Worm (Caenorhabditis elegans) whole organism, L4 larva: ENCODE results near the gene T23E7.2.

Experiments used
- ama-1 ChIP-seq: fragments of 150-350 bp; optimal IDR thresholded peaks from 2 replicates; lab custom pipeline; 2014; ENCODE audit warnings: inconsistent platforms, mixed read lengths
- daf-19 ChIP-seq: fragments of 200-800 bp; sonication (Bioruptor generic); conservative IDR thresholded peaks from 2 replicates; pipeline ENCODE4 v1.3.6; 2022; ENCODE audit warnings: missing genetic modification characterization, missing compliant biosample characterization
- dmd-8 ChIP-seq: fragments of 200-800 bp; sonication (Bioruptor generic); IDR thresholded peaks from 2 replicates; pipeline ENCODE4 v1.3.6; 2022; ENCODE audit warnings: missing genetic modification characterization, missing compliant biosample characterization
- dve-1 ChIP-seq: sonication (generic microtip); optimal IDR thresholded peaks from 2 replicates; lab custom pipeline; 2017; ENCODE audit warnings: antibody characterized with exemption, mild to moderate bottlenecking, missing genetic modification characterization, missing compliant biosample characterization; ENCODE audit not compliant: insufficient read depth
- jun-1 ChIP-seq: fragments of 150-350 bp; optimal IDR thresholded peaks from 2 replicates; lab custom pipeline; 2014; ENCODE audit warnings: missing biosample characterization, missing genetic modification reagents, missing genetic modification characterization
- lin-15B ChIP-seq: fragments of 150-350 bp; sonication (generic microtip); optimal IDR thresholded peaks from 3 replicates; lab custom pipeline; 2014; ENCODE audit warnings: missing biosample characterization, missing genetic modification characterization
- nhr-76 ChIP-seq: fragments of 150-350 bp; optimal IDR thresholded peaks from 2 replicates; lab custom pipeline; 2014; ENCODE audit warnings: missing biosample characterization, missing genetic modification characterization
- rbr-2 ChIP-seq: sonication (generic microtip); optimal IDR thresholded peaks from 2 replicates; lab custom pipeline; 2016; ENCODE audit warnings: missing genotype, missing genetic modification characterization, missing compliant biosample characterization
- spr-3 ChIP-seq: fragments of 200-800 bp; sonication (Bioruptor generic); optimal IDR thresholded peaks from 2 replicates; lab custom pipeline; 2018; ENCODE audit warnings: mild to moderate bottlenecking, missing genetic modification characterization, missing compliant biosample characterization
- unc-39 ChIP-seq: sonication (generic microtip); optimal IDR thresholded peaks from 2 replicates; lab custom pipeline; 2017; ENCODE audit warnings: missing biosample characterization, missing genetic modification characterization
- ztf-11 ChIP-seq: fragments of 150-350 bp; optimal IDR thresholded peaks from 2 replicates; lab custom pipeline; 2014; ENCODE audit warnings: missing biosample characterization, missing genetic modification characterization

ce11 chrX:17640790-17641189 lies 30.0 kb upstream of the T23E7.2 start, which contains the start of gene H18N23.2:
- TF ChIP-seq rbr-2 (no peak), dve-1 (tag; lab: Kevin White, UChicago) (no peak), dmd-8 (no peak), nhr-76 (no peak), ama-1 (lab: Kevin White, UChicago) (no peak), ztf-11 (no peak), daf-19 (no peak), lin-15B (no peak), spr-3 (GFP tag; lab: Kevin White, UChicago) (no peak), unc-39 (tag; lab: Kevin White, UChicago) (no peak), jun-1 (tag; lab: Kevin White, UChicago) (no peak)
